Worm (Caenorhabditis elegans): ENCODE data around the gene spp-22.

DNA sequence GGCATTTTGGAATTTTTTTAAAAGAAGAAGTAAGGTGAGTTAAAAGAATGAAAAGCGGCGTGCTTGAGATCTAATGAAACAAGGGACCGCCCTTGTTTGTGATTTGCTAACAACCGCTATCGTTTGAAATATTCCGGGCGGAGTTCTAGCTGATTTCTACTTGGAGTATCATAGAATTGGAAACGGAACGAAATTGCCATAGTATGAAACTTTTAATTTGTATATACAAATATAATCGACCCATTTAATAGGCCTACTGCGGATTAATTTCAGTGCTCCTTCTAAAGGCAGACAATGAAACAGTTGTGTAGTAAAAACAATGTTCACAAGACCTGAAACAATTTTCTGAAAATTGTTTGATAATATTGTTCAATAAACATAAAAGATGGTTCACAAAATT lies 19.6 kb upstream of the spp-22 start, which contains the start of gene C55B6.7:
- TF ChIP-seq ztf-18 (tag; optimal IDR thresholded peaks at IDR 0.05) (no peak), attf-6 (GFP tag; IDR thresholded peaks at IDR 0.05) (no peak), D2030.7 (GFP tag; IDR thresholded peaks at IDR 0.05) (no peak), ceh-40 (GFP tag; IDR thresholded peaks at IDR 0.05) (no peak), sea-2 (GFP tag; IDR thresholded peaks at IDR 0.05) (no peak), F49E8.2 (tag; optimal IDR thresholded peaks at IDR 0.05; ENCODE audit: insufficient read depth) (no peak), F55B11.4 (tag; optimal IDR thresholded peaks at IDR 0.05; ENCODE audit: borderline replicate concordance, insufficient read depth) (no peak)

Measured in whole organism, young adult.